Worm (Caenorhabditis elegans) whole organism, L3 larva: ENCODE measurements around the gene tut-1.

Source experiments
- ZK546.5 ChIP-seq: sonication (generic microtip); optimal IDR thresholded peaks from 2 replicates; lab custom pipeline; 2017; ENCODE audit warnings: missing biosample characterization, missing genetic modification characterization
- aly-2 ChIP-seq: fragments of 150-350 bp; optimal IDR thresholded peaks from 2 replicates; lab custom pipeline; 2014; ENCODE audit warnings: missing biosample characterization, missing genetic modification characterization
- ama-1 ChIP-seq: fragments of 150-350 bp; optimal IDR thresholded peaks from 2 replicates; lab custom pipeline; 2018
- ceh-28 ChIP-seq: fragments of 150-350 bp; optimal IDR thresholded peaks from 2 replicates; lab custom pipeline; 2014; ENCODE audit warnings: missing biosample characterization, missing genetic modification reagents, missing genetic modification characterization
- daf-12 ChIP-seq: fragments of 150-350 bp; optimal IDR thresholded peaks from 2 replicates; lab custom pipeline; 2014; ENCODE audit warnings: missing biosample characterization, missing genetic modification reagents, missing genetic modification characterization
- egl-5 ChIP-seq: fragments of 150-350 bp; optimal IDR thresholded peaks from 2 replicates; lab custom pipeline; 2017; ENCODE audit warnings: missing biosample characterization, missing genetic modification reagents, missing genetic modification characterization, inconsistent platforms
- elt-1 ChIP-seq: fragments of 150-350 bp; optimal IDR thresholded peaks from 2 replicates; lab custom pipeline; 2014; ENCODE audit warnings: missing biosample characterization, missing genetic modification characterization
- elt-2 ChIP-seq: sonication (generic microtip); optimal IDR thresholded peaks from 2 replicates; lab custom pipeline; 2016; ENCODE audit warnings: missing genetic modification reagents, mild to moderate bottlenecking, missing genetic modification characterization, missing compliant biosample characterization
- elt-3 ChIP-seq, 3 experiments: fragments of 150-350 bp in 1 of 3; sonication (generic microtip) in 2 of 3; optimal IDR thresholded peaks; 2 replicates in 2 of 3; 4 replicates in 1 of 3; lab custom pipeline; 2014 to 2017; ENCODE audit warnings: missing biosample characterization in 3 of 3, missing genetic modification characterization in 3 of 3
- eor-1 ChIP-seq, 2 experiments: fragments of 150-350 bp; optimal IDR thresholded peaks; 2 replicates each; lab custom pipeline; 2014 to 2018; ENCODE audit warnings: missing biosample characterization in 2 of 2, missing genetic modification characterization in 2 of 2
- fkh-10 ChIP-seq: sonication (generic microtip); optimal IDR thresholded peaks from 2 replicates; lab custom pipeline; 2017; ENCODE audit warnings: missing biosample characterization, missing genetic modification reagents, missing genetic modification characterization
- fkh-2 ChIP-seq: fragments of 150-350 bp; optimal IDR thresholded peaks from 2 replicates; lab custom pipeline; 2014; ENCODE audit warnings: missing biosample characterization, missing genetic modification reagents, missing genetic modification characterization
- hmg-11 ChIP-seq: sonication (generic microtip); optimal IDR thresholded peaks from 2 replicates; lab custom pipeline; 2016; ENCODE audit warnings: missing genetic modification characterization, missing compliant biosample characterization
- jun-1 ChIP-seq: fragments of 150-350 bp; optimal IDR thresholded peaks from 2 replicates; lab custom pipeline; 2014; ENCODE audit warnings: missing biosample characterization, missing genetic modification reagents, missing genetic modification characterization
- lin-15B ChIP-seq: fragments of 150-350 bp; optimal IDR thresholded peaks from 2 replicates; lab custom pipeline; 2014; ENCODE audit warnings: missing biosample characterization, missing genetic modification characterization
- lin-39 ChIP-seq: fragments of 150-350 bp; optimal IDR thresholded peaks from 2 replicates; lab custom pipeline; 2018; ENCODE audit warnings: missing biosample characterization, missing genetic modification reagents, missing genetic modification characterization
- lsy-12 ChIP-seq: sonication (generic microtip); optimal IDR thresholded peaks from 2 replicates; lab custom pipeline; 2016; ENCODE audit warnings: mild to moderate bottlenecking, missing genetic modification characterization, missing compliant biosample characterization
- mdl-1 ChIP-seq: fragments of 150-350 bp; optimal IDR thresholded peaks from 2 replicates; lab custom pipeline; 2014; ENCODE audit warnings: missing biosample characterization, missing genetic modification characterization
- mml-1 ChIP-seq: fragments of 150-350 bp; sonication (generic microtip); optimal IDR thresholded peaks from 3 replicates; lab custom pipeline; 2014; ENCODE audit warnings: missing biosample characterization, missing genetic modification characterization
- nfya-1 ChIP-seq: sonication (generic microtip); optimal IDR thresholded peaks from 2 replicates; lab custom pipeline; 2017; ENCODE audit warnings: missing genetic modification characterization, mild to moderate bottlenecking, missing compliant biosample characterization, antibody characterized with exemption, moderate library complexity; ENCODE audit not compliant: insufficient read depth
- nhr-11 ChIP-seq: fragments of 150-350 bp; optimal IDR thresholded peaks from 2 replicates; lab custom pipeline; 2014; ENCODE audit warnings: missing biosample characterization, missing genetic modification characterization
- nhr-12 ChIP-seq: fragments of 150-350 bp; optimal IDR thresholded peaks from 2 replicates; lab custom pipeline; 2014; ENCODE audit warnings: missing biosample characterization, missing genetic modification characterization
- nhr-23 ChIP-seq: fragments of 150-350 bp; optimal IDR thresholded peaks from 2 replicates; lab custom pipeline; 2014; ENCODE audit warnings: missing biosample characterization, missing genetic modification reagents, missing genetic modification characterization
- nhr-28 ChIP-seq: fragments of 150-350 bp; optimal IDR thresholded peaks from 2 replicates; lab custom pipeline; 2014; ENCODE audit warnings: missing biosample characterization, missing genetic modification characterization
- nhr-43 ChIP-seq: sonication (generic microtip); optimal IDR thresholded peaks from 2 replicates; lab custom pipeline; 2016; ENCODE audit warnings: mild to moderate bottlenecking, missing genetic modification characterization, missing compliant biosample characterization; ENCODE audit not compliant: poor library complexity, severe bottlenecking
- nhr-67 ChIP-seq: fragments of 150-350 bp; optimal IDR thresholded peaks from 2 replicates; lab custom pipeline; 2014; ENCODE audit warnings: missing biosample characterization, missing genetic modification characterization
- nhr-76 ChIP-seq: fragments of 150-350 bp; sonication (generic microtip); optimal IDR thresholded peaks from 5 replicates; lab custom pipeline; 2014; ENCODE audit warnings: missing biosample characterization, missing genetic modification characterization
- pha-4 ChIP-seq: fragments of 150-350 bp; optimal IDR thresholded peaks from 2 replicates; lab custom pipeline; 2014; ENCODE audit warnings: missing biosample characterization, missing genetic modification reagents, missing genetic modification characterization
- pqm-1 ChIP-seq: fragments of 150-350 bp; optimal IDR thresholded peaks from 2 replicates; lab custom pipeline; 2017; ENCODE audit warnings: missing biosample characterization, missing genetic modification characterization, inconsistent platforms
- sea-2 ChIP-seq: fragments of 150-350 bp; sonication (generic microtip); optimal IDR thresholded peaks from 4 replicates; lab custom pipeline; 2014; ENCODE audit warnings: missing biosample characterization, missing genetic modification reagents, missing genetic modification characterization
- skn-1 ChIP-seq: fragments of 150-350 bp; optimal IDR thresholded peaks from 2 replicates; lab custom pipeline; 2014; ENCODE audit warnings: missing biosample characterization, missing genetic modification characterization
- tbx-2 ChIP-seq: sonication (generic microtip); optimal IDR thresholded peaks from 2 replicates; lab custom pipeline; 2016; ENCODE audit warnings: mild to moderate bottlenecking, missing genetic modification characterization, missing compliant biosample characterization
- unc-39 ChIP-seq: sonication (generic microtip); optimal IDR thresholded peaks from 4 replicates; lab custom pipeline; 2017; ENCODE audit warnings: missing biosample characterization, missing genetic modification characterization
- unc-62 ChIP-seq: fragments of 150-350 bp; sonication (generic microtip); optimal IDR thresholded peaks from 4 replicates; lab custom pipeline; 2014; ENCODE audit warnings: missing biosample characterization, missing genetic modification reagents, missing genetic modification characterization
- zag-1 ChIP-seq: fragments of 150-350 bp; optimal IDR thresholded peaks from 2 replicates; lab custom pipeline; 2014; ENCODE audit warnings: missing biosample characterization, missing genetic modification characterization
- ztf-11 ChIP-seq: fragments of 150-350 bp; optimal IDR thresholded peaks from 2 replicates; lab custom pipeline; 2014; ENCODE audit warnings: missing biosample characterization, missing genetic modification characterization
- ztf-4 ChIP-seq: fragments of 150-350 bp; optimal IDR thresholded peaks from 2 replicates; lab custom pipeline; 2014; ENCODE audit warnings: missing biosample characterization, missing genetic modification characterization

The tut-1 gene

DNA sequence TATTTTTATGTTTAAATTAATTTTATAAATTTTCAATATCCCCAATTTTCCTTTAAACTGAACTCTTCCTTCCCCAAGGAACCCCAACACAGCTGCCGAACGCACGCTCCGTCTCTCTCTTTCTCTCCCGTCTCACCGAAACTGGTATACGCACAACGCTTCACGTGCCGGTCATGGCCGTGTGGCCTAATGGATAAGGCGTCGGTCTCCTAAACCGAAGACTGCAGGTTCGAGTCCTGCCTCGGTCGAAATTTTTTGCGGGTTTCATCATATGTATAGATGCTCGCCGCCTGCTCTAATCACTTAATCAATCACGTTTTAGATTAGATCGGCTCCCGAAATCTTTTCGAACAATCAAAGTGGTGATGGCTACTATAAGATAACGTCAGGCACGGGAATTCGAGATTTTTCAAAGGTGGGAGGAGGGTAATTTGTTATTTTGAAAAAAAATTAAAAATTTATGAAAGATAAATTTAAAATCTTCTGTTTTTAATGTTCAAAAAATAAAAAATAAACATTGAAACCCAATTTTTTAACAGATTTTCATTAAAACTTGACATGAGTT, 22.4 kb upstream of the tut-1 start:
- TF ChIP-seq eor-1 (tag; optimal IDR thresholded peaks at IDR 0.05; lab: Kevin White, UChicago) (no peak), elt-2 (tag; lab: Kevin White, UChicago) (peak; percentile 30), pha-4 (peak; percentile 56), fkh-2 (tag; lab: Kevin White, UChicago) (no peak), nhr-67 (tag; lab: Kevin White, UChicago) (no peak), mml-1 (tag; lab: Kevin White, UChicago) (no peak), egl-5 (tag; lab: Kevin White, UChicago) (peak; percentile 58), lsy-12 (tag; lab: Kevin White, UChicago) (no peak), ztf-4 (tag; lab: Kevin White, UChicago) (no peak), hmg-11 (tag; lab: Kevin White, UChicago) (peak; percentile 94), sea-2 (no peak), ZK546.5 (tag; lab: Kevin White, UChicago) (no peak), jun-1 (tag; lab: Kevin White, UChicago) (peak; percentile 22), lin-15B (tag; lab: Kevin White, UChicago) (peak; percentile 23), tbx-2 (tag; lab: Kevin White, UChicago) (peak; percentile 32), nhr-23 (peak; percentile 8), nhr-12 (tag; lab: Kevin White, UChicago) (no peak), ceh-28 (no peak), pqm-1 (tag; lab: Kevin White, UChicago) (peak; percentile 1), elt-1 (tag; lab: Kevin White, UChicago) (peak; percentile 57), lin-39 (tag; lab: Kevin White, UChicago) (peak; percentile 87), ama-1 (no peak), fkh-10 (GFP tag; lab: Kevin White, UChicago) (no peak), mdl-1 (peak; percentile 73), nfya-1 (tag; lab: Kevin White, UChicago) (peak; percentile 61), nhr-43 (tag; lab: Kevin White, UChicago) (peak; percentile 45), unc-62 (GFP tag; lab: Kevin White, UChicago) (peak; percentile 26)
- TF ChIP-seq, all 47 proteins: peak for 15

DNA sequence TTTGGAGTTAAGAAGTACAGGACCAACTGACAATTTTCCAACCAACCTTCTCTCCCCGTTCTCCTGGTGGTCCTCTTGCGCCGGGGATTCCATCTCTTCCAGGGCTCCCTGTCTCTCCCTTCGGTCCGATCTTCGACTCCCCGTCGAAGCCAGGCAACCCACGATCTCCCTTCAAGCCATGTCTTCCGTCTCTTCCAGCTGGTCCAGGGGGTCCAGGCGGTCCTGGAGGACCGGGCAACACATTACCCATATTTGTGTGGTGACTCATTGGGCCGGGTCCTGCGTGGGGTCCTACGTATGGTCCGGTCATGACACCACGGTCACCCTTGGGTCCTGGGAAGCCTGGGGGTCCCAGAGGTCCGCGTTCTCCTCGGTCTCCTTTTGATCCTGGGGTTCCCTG, 19.5 kb upstream of the tut-1 start:
- TF ChIP-seq ZK546.5 (tag; lab: Kevin White, UChicago), result no peak
- TF ChIP-seq zag-1 (tag; lab: Kevin White, UChicago), result no peak
- TF ChIP-seq fkh-2 (tag; lab: Kevin White, UChicago), result no peak
- no peak for TF ChIP-seq nhr-28 (tag; lab: Kevin White, UChicago)
- no peak for TF ChIP-seq jun-1 (tag; lab: Kevin White, UChicago)
- no peak for TF ChIP-seq nhr-76 (tag; lab: Kevin White, UChicago)
- TF ChIP-seq egl-5 (tag; lab: Kevin White, UChicago), result no peak
- no peak for TF ChIP-seq elt-2 (tag; lab: Kevin White, UChicago)
- TF ChIP-seq elt-3 (tag; optimal IDR thresholded peaks at IDR 0.05; lab: Kevin White, UChicago), result no peak
- no peak for TF ChIP-seq nhr-11 (tag; lab: Kevin White, UChicago)
- TF ChIP-seq ztf-11 (tag; lab: Kevin White, UChicago), result no peak
- TF ChIP-seq ama-1, result no peak
- no peak for TF ChIP-seq aly-2
- TF ChIP-seq lin-15B (tag; lab: Kevin White, UChicago), result no peak
- no peak for TF ChIP-seq ceh-28
- TF ChIP-seq skn-1 (tag; lab: Kevin White, UChicago), result no peak

DNA sequence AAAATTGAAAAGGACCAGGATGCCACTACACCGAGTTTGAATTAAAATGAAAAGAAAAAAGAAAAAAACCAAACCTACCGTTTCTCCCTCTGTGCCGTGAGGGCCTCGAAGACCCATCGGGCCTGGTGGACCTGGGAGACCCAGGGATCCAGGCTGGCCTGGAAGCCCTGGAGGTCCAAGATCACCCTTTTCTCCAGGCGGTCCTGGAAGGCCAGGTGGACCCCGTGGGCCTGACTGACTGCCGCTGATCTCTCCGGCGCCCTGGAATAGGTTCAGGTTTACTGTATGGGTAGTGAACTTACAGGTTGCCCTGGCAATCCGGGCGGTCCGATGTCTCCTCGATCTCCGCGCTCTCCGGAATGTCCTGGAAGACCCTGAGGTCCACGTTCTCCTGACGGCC, 18.1 kb upstream of the tut-1 start:
- TF ChIP-seq skn-1 (tag; lab: Kevin White, UChicago) (no peak), nhr-67 (tag; lab: Kevin White, UChicago) (no peak), aly-2 (no peak), ztf-4 (tag; lab: Kevin White, UChicago) (no peak), unc-39 (tag; lab: Kevin White, UChicago) (no peak), lsy-12 (tag; lab: Kevin White, UChicago) (no peak), pqm-1 (tag; lab: Kevin White, UChicago) (no peak), nhr-76 (tag; lab: Kevin White, UChicago) (no peak), elt-3 (tag; optimal IDR thresholded peaks at IDR 0.05; lab: Kevin White, UChicago) (no peak), daf-12 (no peak)
